Fruit fly (Drosophila melanogaster): Measurements from ENCODE around the gene CG34398.

- no peak for TF ChIP-seq h (optimal IDR thresholded peaks at IDR 0.05)
- TF ChIP-seq ttk (optimal IDR thresholded peaks at IDR 0.05) = no peak
- no peak for TF ChIP-seq insv (optimal IDR thresholded peaks at IDR 0.05)
- no peak for TF ChIP-seq psq (optimal IDR thresholded peaks at IDR 0.05)
- no peak for TF ChIP-seq Myc (optimal IDR thresholded peaks at IDR 0.05)
Observed at dm6 chr2L:8947989-8948388, 49.4 kb downstream of the CG34398 start.
